Worm (Caenorhabditis elegans): ENCODE results near the gene mltn-12.

- TF ChIP-seq ztf-11 (tag; optimal IDR thresholded peaks at IDR 0.05) (no peak), lin-39 (tag; optimal IDR thresholded peaks at IDR 0.05) (no peak), nhr-11 (tag; optimal IDR thresholded peaks at IDR 0.05) (no peak), Y55F3AM.14 (GFP tag; optimal IDR thresholded peaks at IDR 0.05) (no peak)
Measured at ce11 chrIV:9032550-9032949, 39.7 kb downstream of the mltn-12 start, which contains the start of gene C53D6.6.

Data from whole organism, L2 larva.